Worm (Caenorhabditis elegans) whole organism, L1 larva: ENCODE results near the gene fbxa-118.

Source experiments
- C04F5.9 ChIP-seq: sonication (generic microtip); optimal IDR thresholded peaks from 2 replicates; lab custom pipeline; 2016; ENCODE audit warnings: missing genetic modification characterization, missing compliant biosample characterization
- blmp-1 ChIP-seq: fragments of 150-350 bp; optimal IDR thresholded peaks from 2 replicates; lab custom pipeline; 2014; ENCODE audit warnings: missing biosample characterization, missing genetic modification characterization
- ceh-90 ChIP-seq: sonication (generic microtip); optimal IDR thresholded peaks from 2 replicates; lab custom pipeline; 2016; ENCODE audit warnings: missing genetic modification characterization, missing compliant biosample characterization
- dpl-1 ChIP-seq, 3 experiments: fragments of 150-350 bp in 2 of 3; sonication (generic microtip) in 1 of 3; optimal IDR thresholded peaks; 2 replicates each; lab custom pipeline; 2014 to 2017; ENCODE audit warnings: missing biosample characterization in 3 of 3, missing genetic modification characterization in 3 of 3, missing genetic modification reagents in 3 of 3
- efl-1 ChIP-seq, 4 experiments: fragments of 150-350 bp; optimal IDR thresholded peaks in 3 of 4; peaks in 1 of 4; 1 replicate in 1 of 4; 2 replicates in 3 of 4; lab custom pipeline; 2014; ENCODE audit warnings: missing biosample characterization in 2 of 4, missing genetic modification characterization in 2 of 4, missing genetic modification reagents in 2 of 4
- lsy-2 ChIP-seq, 2 experiments: fragments of 150-350 bp; optimal IDR thresholded peaks; 2 replicates each; lab custom pipeline; 2014; ENCODE audit warnings: missing biosample characterization in 2 of 2, missing genetic modification characterization in 2 of 2
- nhr-76 ChIP-seq: sonication (generic microtip); optimal IDR thresholded peaks from 2 replicates; lab custom pipeline; 2017; ENCODE audit warnings: missing biosample characterization, missing genetic modification characterization
- pag-3 ChIP-seq: sonication (generic microtip); optimal IDR thresholded peaks from 2 replicates; lab custom pipeline; 2017; ENCODE audit warnings: missing genetic modification characterization, mild to moderate bottlenecking, missing compliant biosample characterization, antibody characterized with exemption, borderline replicate concordance; ENCODE audit not compliant: insufficient read depth
- pqm-1 ChIP-seq: sonication (generic microtip); optimal IDR thresholded peaks from 3 replicates; lab custom pipeline; 2017; ENCODE audit warnings: missing biosample characterization, missing genetic modification characterization
- snpc-4 ChIP-seq: fragments of 150-350 bp; optimal IDR thresholded peaks from 2 replicates; lab custom pipeline; 2014; ENCODE audit warnings: missing biosample characterization, missing genetic modification characterization

DNA sequence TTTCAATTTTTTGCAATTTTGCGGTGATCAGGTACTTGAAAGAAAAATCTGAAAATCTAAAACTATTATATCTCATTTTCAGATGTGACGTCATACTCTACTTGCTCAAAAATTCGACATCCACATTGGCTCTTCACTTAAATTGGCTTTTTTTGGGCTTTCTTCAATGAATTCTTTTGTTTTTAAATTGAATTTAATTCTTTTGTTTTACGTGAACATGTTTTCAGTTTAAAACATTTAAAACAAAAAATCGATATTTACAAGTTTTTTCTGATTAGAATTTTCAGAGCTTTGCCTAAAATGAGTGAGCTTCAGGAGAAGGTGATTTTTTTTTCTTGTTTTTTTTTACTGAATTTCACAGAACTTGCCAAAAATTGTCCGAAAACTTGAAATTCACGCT lies 35.5 kb downstream of the fbxa-118 start, which contains the start of gene W04E12.3:
- TF ChIP-seq blmp-1 (tag; lab: Kevin White, UChicago) (no peak), efl-1 (optimal IDR thresholded peaks at IDR 0.05; lab: Kevin White, UChicago) (no peak), efl-1 (GFP tag; optimal IDR thresholded peaks at IDR 0.05 in 1 of 2; lab: Kevin White, UChicago) (no peak), nhr-76 (no peak), lsy-2 (tag; optimal IDR thresholded peaks at IDR 0.05; lab: Kevin White, UChicago) (no peak), dpl-1 (GFP tag; optimal IDR thresholded peaks at IDR 0.05; lab: Kevin White, UChicago) (no peak), pag-3 (no peak), snpc-4 (no peak), C04F5.9 (tag; lab: Kevin White, UChicago) (no peak), pqm-1 (no peak), ceh-90 (no peak)
